Fruit fly (Drosophila melanogaster) whole organism, wandering third instar larva: ENCODE data around the gene Sry-beta.

Source experiments
- Abd-B ChIP-seq: fragments of >200 bp; optimal IDR thresholded peaks from 2 replicates; lab custom pipeline; 2017; ENCODE audit warnings: missing biosample characterization, missing genetic modification characterization
- CG32264 ChIP-seq: fragments of 200-800 bp; sonication (Bioruptor generic); optimal IDR thresholded peaks from 2 replicates; lab custom pipeline; 2016; ENCODE audit warnings: missing biosample characterization, missing genetic modification characterization
- CG9705 ChIP-seq: fragments of 200-800 bp; sonication (Bioruptor generic); optimal IDR thresholded peaks from 2 replicates; lab custom pipeline; 2018; ENCODE audit warnings: missing biosample characterization, mild to moderate bottlenecking, missing genetic modification characterization
- CrebA ChIP-seq: fragments of 200-800 bp; sonication (Bioruptor generic); optimal IDR thresholded peaks from 2 replicates; lab custom pipeline; 2016; ENCODE audit warnings: missing biosample characterization, mild to moderate bottlenecking, missing genetic modification characterization, borderline replicate concordance
- Dfd ChIP-seq: fragments of >200 bp; optimal IDR thresholded peaks from 2 replicates; lab custom pipeline; 2017; ENCODE audit warnings: missing biosample characterization, missing genetic modification characterization
- Dif ChIP-seq: fragments of 200-275, 200-300 bp; sonication (Bioruptor generic); optimal IDR thresholded peaks from 2 replicates; lab custom pipeline; 2018; ENCODE audit warnings: missing biosample characterization, missing genetic modification characterization; ENCODE audit not compliant: partially characterized antibody
- GATAd ChIP-seq: sonication (Bioruptor generic); optimal IDR thresholded peaks from 2 replicates; lab custom pipeline; 2016; ENCODE audit warnings: missing biosample characterization, missing genetic modification characterization
- HLH106 ChIP-seq: fragments of 200-800 bp; optimal IDR thresholded peaks from 3 replicates; lab custom pipeline; 2019; ENCODE audit warnings: missing biosample characterization, mild to moderate bottlenecking, missing genetic modification characterization, moderate library complexity
- Hnf4 ChIP-seq: fragments of 200-800 bp; sonication (Bioruptor generic); optimal IDR thresholded peaks from 2 replicates; lab custom pipeline; 2016; ENCODE audit warnings: missing biosample characterization, mild to moderate bottlenecking, missing genetic modification characterization
- Hr78 ChIP-seq: fragments of >200 bp; optimal IDR thresholded peaks from 2 replicates; lab custom pipeline; 2017; ENCODE audit warnings: missing biosample characterization, missing genetic modification characterization
- Hr83 ChIP-seq: fragments of 200-300 bp; sonication (Bioruptor generic); optimal IDR thresholded peaks from 2 replicates; lab custom pipeline; 2016; ENCODE audit warnings: missing biosample characterization, mild to moderate bottlenecking, missing genetic modification characterization, moderate library complexity; ENCODE audit not compliant: poor library complexity, severe bottlenecking
- Jra ChIP-seq: sonication (Bioruptor generic); optimal IDR thresholded peaks from 2 replicates; lab custom pipeline; 2016; ENCODE audit warnings: missing biosample characterization, missing genetic modification characterization
- Mio ChIP-seq: sonication (Bioruptor generic); optimal IDR thresholded peaks from 2 replicates; lab custom pipeline; 2016; ENCODE audit warnings: missing biosample characterization, missing genetic modification characterization
- Myc ChIP-seq: fragments of >200 bp; optimal IDR thresholded peaks from 2 replicates; lab custom pipeline; 2017
- N ChIP-seq: fragments of >200 bp; optimal IDR thresholded peaks from 2 replicates; lab custom pipeline; 2018; ENCODE audit warnings: missing biosample characterization, missing external identifiers, missing genetic modification characterization
- OdsH ChIP-seq: fragments of 200-800 bp; sonication (Bioruptor generic); optimal IDR thresholded peaks from 2 replicates; lab custom pipeline; 2016; ENCODE audit warnings: missing biosample characterization, mild to moderate bottlenecking, missing genetic modification characterization
- Rel ChIP-seq, 2 experiments: fragments of 200-800 bp; sonication (Bioruptor generic) in 1 of 2; optimal IDR thresholded peaks; 2 replicates in 1 of 2; 3 replicates in 1 of 2; lab custom pipeline; 2016 to 2019; ENCODE audit warnings: mild to moderate bottlenecking in 2 of 2, missing biosample characterization in 2 of 2, missing genetic modification characterization in 2 of 2, moderate library complexity in 1 of 2
- Sp1 ChIP-seq: fragments of 200-800 bp; sonication (Bioruptor generic); optimal IDR thresholded peaks from 3 replicates; lab custom pipeline; 2019; ENCODE audit warnings: missing biosample characterization, mild to moderate bottlenecking, missing genetic modification characterization, moderate library complexity
- Vsx2 ChIP-seq: fragments of 200-300, 225-300 bp; sonication (Bioruptor generic); optimal IDR thresholded peaks from 2 replicates; lab custom pipeline; 2018; ENCODE audit warnings: missing biosample characterization, missing genetic modification characterization; ENCODE audit not compliant: partially characterized antibody
- br ChIP-seq: fragments of 200-800 bp; sonication (Bioruptor generic); optimal IDR thresholded peaks from 2 replicates; lab custom pipeline; 2016; ENCODE audit warnings: missing biosample characterization, missing genetic modification characterization
- brk ChIP-seq: fragments of 200-800 bp; sonication (Bioruptor generic); optimal IDR thresholded peaks from 2 replicates; lab custom pipeline; 2016; ENCODE audit warnings: missing biosample characterization, mild to moderate bottlenecking, missing genetic modification characterization
- dl ChIP-seq, 2 experiments: fragments of 175-275, 200-275 bp in 1 of 2; fragments of 200-275 bp in 1 of 2; sonication (Bioruptor generic); optimal IDR thresholded peaks; lab custom pipeline; 2018; ENCODE audit warnings: mild to moderate bottlenecking in 2 of 2, missing biosample characterization in 2 of 2, missing genetic modification characterization in 2 of 2, moderate library complexity in 2 of 2; ENCODE audit not compliant: partially characterized antibody in 2 of 2, insufficient read depth in 1 of 2
- dmrt93B ChIP-seq: fragments of 200-800 bp; sonication (Bioruptor generic); optimal IDR thresholded peaks from 2 replicates; lab custom pipeline; 2018; ENCODE audit warnings: missing biosample characterization, mild to moderate bottlenecking, missing genetic modification characterization
- dsf ChIP-seq: sonication (Bioruptor generic); optimal IDR thresholded peaks from 2 replicates; lab custom pipeline; 2016; ENCODE audit warnings: missing biosample characterization, missing genetic modification characterization, borderline replicate concordance
- ey ChIP-seq: fragments of 200-800 bp; sonication (Bioruptor generic); optimal IDR thresholded peaks from 2 replicates; lab custom pipeline; 2016; ENCODE audit warnings: missing biosample characterization, missing genetic modification characterization
- foxo ChIP-seq, 2 experiments: fragments of 200-800 bp; sonication (Bioruptor generic); optimal IDR thresholded peaks; 2 replicates in 1 of 2; 3 replicates in 1 of 2; lab custom pipeline; 2016 to 2017; ENCODE audit warnings: missing biosample characterization in 2 of 2, missing genetic modification characterization in 2 of 2
- fru ChIP-seq: fragments of 200-800 bp; sonication (Bioruptor generic); optimal IDR thresholded peaks from 3 replicates; lab custom pipeline; 2016; ENCODE audit warnings: missing biosample characterization, mild to moderate bottlenecking, missing genetic modification characterization
- h ChIP-seq: fragments of 200-800 bp; sonication (Bioruptor generic); optimal IDR thresholded peaks from 3 replicates; lab custom pipeline; 2016; ENCODE audit warnings: missing biosample characterization, mild to moderate bottlenecking, missing genetic modification characterization
- jim ChIP-seq: fragments of 175-275, 200-325 bp; sonication (Bioruptor generic); optimal IDR thresholded peaks from 2 replicates; lab custom pipeline; 2016; ENCODE audit warnings: missing biosample characterization, mild to moderate bottlenecking, missing genetic modification characterization
- lola ChIP-seq: fragments of >200 bp; optimal IDR thresholded peaks from 2 replicates; lab custom pipeline; 2017; ENCODE audit warnings: missing biosample characterization, missing genetic modification characterization
- pan ChIP-seq: fragments of >200 bp; optimal IDR thresholded peaks from 2 replicates; lab custom pipeline; 2017
- psq ChIP-seq: fragments of 200-800 bp; sonication (Bioruptor generic); optimal IDR thresholded peaks from 3 replicates; lab custom pipeline; 2017; ENCODE audit warnings: missing biosample characterization, mild to moderate bottlenecking, missing genetic modification characterization, moderate library complexity
- rgr ChIP-seq: fragments of 200-800 bp; sonication (Bioruptor generic); optimal IDR thresholded peaks from 3 replicates; lab custom pipeline; 2016; ENCODE audit warnings: missing biosample characterization, mild to moderate bottlenecking, missing genetic modification characterization
- sage ChIP-seq: fragments of 200-800 bp; sonication (Bioruptor generic); optimal IDR thresholded peaks from 2 replicates; lab custom pipeline; 2016; ENCODE audit warnings: missing biosample characterization, mild to moderate bottlenecking, missing genetic modification characterization
- sv ChIP-seq: fragments of 200-800 bp; sonication (Bioruptor generic); optimal IDR thresholded peaks from 3 replicates; lab custom pipeline; 2016; ENCODE audit warnings: missing biosample characterization, missing genetic modification characterization
- tai ChIP-seq: sonication (Bioruptor generic); optimal IDR thresholded peaks from 2 replicates; lab custom pipeline; 2016; ENCODE audit warnings: missing biosample characterization, missing genetic modification characterization
- usp ChIP-seq: fragments of >200 bp; optimal IDR thresholded peaks from 2 replicates; lab custom pipeline; 2017; ENCODE audit warnings: missing biosample characterization, missing genetic modification characterization
- woc ChIP-seq: sonication (Bioruptor generic); optimal IDR thresholded peaks from 2 replicates; lab custom pipeline; 2016; ENCODE audit warnings: missing biosample characterization, mild to moderate bottlenecking, missing genetic modification characterization

Gene Sry-beta

dm6 chr3R:30014977-30015514 lies 24.5 kb upstream of the Sry-beta start, which contains the start of gene CG7920:
CG7920 (minus strand) TSS chr3R:30015284.
- TF ChIP-seq Dfd (GFP tag; lab: Kevin White, UChicago) (no peak), pan (lab: Kevin White, UChicago) (no peak), fru (GFP tag; lab: Kevin White, UChicago) (peak; percentile 56), dmrt93B (GFP tag; lab: Kevin White, UChicago) (no peak), dl (GFP tag; optimal IDR thresholded peaks at IDR 0.05; lab: Kevin White, UChicago; ENCODE audit: insufficient read depth in 1 of 2, partially characterized antibody in 2 of 2) (no peak), Sp1 (GFP tag; lab: Kevin White, UChicago) (peak; percentile 63), jim (GFP tag; lab: Kevin White, UChicago) (no peak), Hr78 (GFP tag; lab: Kevin White, UChicago) (no peak), Abd-B (no peak), Myc (lab: Kevin White, UChicago) (peak; percentile 1), woc (GFP tag; lab: Kevin White, UChicago) (no peak), lola (GFP tag; lab: Kevin White, UChicago) (no peak), HLH106 (tag; lab: Kevin White, UChicago) (no peak), brk (GFP tag; lab: Kevin White, UChicago) (no peak), ey (GFP tag; lab: Kevin White, UChicago) (peak; percentile 3), Hr83 (no peak), Mio (GFP tag; lab: Kevin White, UChicago) (no peak), Vsx2 (GFP tag; lab: Kevin White, UChicago) (peak; percentile 61), usp (no peak), CG32264 (GFP tag; lab: Kevin White, UChicago) (no peak), CrebA (GFP tag; lab: Kevin White, UChicago) (no peak), sage (GFP tag; lab: Kevin White, UChicago) (no peak), foxo (GFP tag; optimal IDR thresholded peaks at IDR 0.05; lab: Kevin White, UChicago) (peak in 1 of 2 experiments; percentile 52), Jra (peak; percentile 53), Hnf4 (peak; percentile 58), sv (GFP tag; lab: Kevin White, UChicago) (no peak), br (GFP tag; lab: Kevin White, UChicago) (peak; percentile 4), rgr (GFP tag; lab: Kevin White, UChicago) (peak; percentile 56), Dif (GFP tag; lab: Kevin White, UChicago) (peak; percentile 54), psq (GFP tag; lab: Kevin White, UChicago) (no peak), OdsH (GFP tag; lab: Kevin White, UChicago) (peak; percentile 19), Rel (GFP tag; optimal IDR thresholded peaks at IDR 0.05; lab: Kevin White, UChicago) (no peak), Rel (tag; optimal IDR thresholded peaks at IDR 0.05; lab: Kevin White, UChicago) (peak; percentile 70), tai (GFP tag; lab: Kevin White, UChicago) (no peak), dsf (GFP tag; lab: Kevin White, UChicago) (no peak), CG9705 (GFP tag; lab: Kevin White, UChicago) (peak; percentile 37), N (GFP tag; lab: Kevin White, UChicago) (no peak), h (peak; percentile 51), GATAd (GFP tag; lab: Kevin White, UChicago) (peak; percentile 82)

DNA sequence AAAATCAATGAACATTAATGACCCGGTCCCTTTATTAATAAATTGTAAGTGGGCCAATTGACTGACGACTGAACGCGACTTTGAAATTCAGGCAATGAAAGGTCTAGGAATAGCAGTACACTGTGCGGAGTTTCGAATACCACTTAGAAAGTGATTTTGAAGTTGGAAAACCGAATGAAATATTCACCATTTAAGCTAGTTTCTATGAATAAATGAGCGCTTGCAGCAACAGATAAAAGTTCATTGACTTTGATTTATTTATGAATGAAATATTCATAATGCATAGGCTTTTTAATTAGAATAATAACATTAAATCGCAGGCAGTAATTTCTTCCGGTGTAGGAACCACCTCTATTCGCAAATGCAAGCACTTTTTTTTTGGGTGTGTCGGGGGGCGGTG lies 18.5 kb upstream of the Sry-beta start:
- TF ChIP-seq ey (GFP tag; lab: Kevin White, UChicago) (peak; percentile 20), psq (GFP tag; lab: Kevin White, UChicago) (peak; percentile 14), Sp1 (GFP tag; lab: Kevin White, UChicago) (peak; percentile 7), Jra (no peak), fru (GFP tag; lab: Kevin White, UChicago) (peak; percentile 22), foxo (GFP tag; optimal IDR thresholded peaks at IDR 0.05; lab: Kevin White, UChicago) (peak in 1 of 2 experiments; percentile 12), Hr83 (no peak), h (peak; percentile 38), rgr (GFP tag; lab: Kevin White, UChicago) (peak; percentile 33), dsf (GFP tag; lab: Kevin White, UChicago) (no peak), N (GFP tag; lab: Kevin White, UChicago) (no peak)
